Worm (Caenorhabditis elegans) whole organism, L4/young adult: ENCODE measurements around the gene Y46C8AL.11.

Experiments
- W03F9.2 ChIP-seq: fragments of 150-350 bp; optimal IDR thresholded peaks from 2 replicates; lab custom pipeline; 2014; ENCODE audit warnings: missing biosample characterization, missing genetic modification characterization
- dao-5 ChIP-seq: sonication (generic microtip); optimal IDR thresholded peaks from 2 replicates; lab custom pipeline; 2016; ENCODE audit warnings: missing genotype, missing genetic modification characterization, moderate library complexity, missing compliant biosample characterization
- him-1 ChIP-seq: sonication (generic microtip); optimal IDR thresholded peaks from 2 replicates; lab custom pipeline; 2016; ENCODE audit warnings: missing genotype, missing genetic modification reagents, missing genetic modification characterization, missing compliant biosample characterization

ce11 chrIV:3915296-3915695 lies 27.8 kb upstream of the Y46C8AL.11 start, which contains the start of gene srz-20:
- TF ChIP-seq him-1 (no peak), dao-5 (tag; lab: Kevin White, UChicago) (no peak), W03F9.2 (tag; lab: Kevin White, UChicago) (no peak)
